Fruit fly (Drosophila melanogaster) whole organism: Measurements from ENCODE around the gene Takl1.

Source experiments
- CG8478 ChIP-seq: fragments of >200 bp; optimal IDR thresholded peaks from 2 replicates; lab custom pipeline; 2018; ENCODE audit warnings: inconsistent platforms
- Dll ChIP-seq: fragments of >200 bp; optimal IDR thresholded peaks from 2 replicates; lab custom pipeline; 2017
- EcR ChIP-seq, 2 experiments: fragments of >200 bp; optimal IDR thresholded peaks; 2 replicates each; lab custom pipeline; 2017; ENCODE audit warnings: missing biosample characterization in 2 of 2, missing genetic modification characterization in 2 of 2, missing genetic modification reagents in 2 of 2
- pan ChIP-seq: fragments of >200 bp; optimal IDR thresholded peaks from 2 replicates; lab custom pipeline; 2017
- psq ChIP-seq: fragments of >200 bp; optimal IDR thresholded peaks from 2 replicates; lab custom pipeline; 2017
- usp ChIP-seq: fragments of >200 bp; optimal IDR thresholded peaks from 2 replicates; lab custom pipeline; 2017; ENCODE audit warnings: missing biosample characterization, missing genetic modification characterization, mixed read lengths

Takl1 gene

dm6 chr3R:20764058-20764457, 8.3 kb downstream of the Takl1 start:
- TF ChIP-seq EcR (GFP tag; optimal IDR thresholded peaks at IDR 0.05; lab: Kevin White, UChicago) (no peak), pan (lab: Kevin White, UChicago) (no peak), psq (lab: Kevin White, UChicago) (no peak), Dll (lab: Kevin White, UChicago) (no peak), usp (GFP tag; lab: Kevin White, UChicago) (no peak), CG8478 (lab: Kevin White, UChicago) (no peak)

DNA sequence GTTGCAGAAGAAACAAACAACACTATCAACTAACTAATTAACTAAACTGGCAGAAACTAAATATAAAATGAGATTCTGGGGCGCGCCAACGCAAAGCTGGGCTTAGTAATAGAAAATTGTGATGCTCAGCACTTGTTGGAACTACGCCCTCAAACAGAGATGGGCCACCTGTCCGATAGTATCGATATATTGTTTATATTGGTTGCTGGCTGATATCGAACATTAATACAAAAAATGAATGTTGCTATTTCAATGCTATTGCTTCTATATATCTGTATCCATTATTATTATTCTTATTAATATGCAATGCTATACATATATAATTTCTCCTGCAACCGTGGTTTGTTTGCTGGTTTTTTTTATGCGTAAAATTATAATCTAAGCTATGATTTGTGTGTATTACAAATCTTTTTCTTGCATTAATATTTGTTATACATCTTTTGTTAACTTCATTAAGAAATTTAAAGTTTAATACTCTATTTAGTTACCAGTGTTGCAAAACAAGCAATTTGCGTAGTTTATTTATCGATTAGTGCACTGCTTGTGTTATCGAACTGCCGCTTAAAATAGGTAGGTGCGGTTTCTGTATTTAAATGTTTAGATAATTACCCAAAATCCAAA, 10.1 kb downstream of the Takl1 start, which contains the start of gene CG31195:
Gene CG31195 (minus strand): TSS at position 195 of the 621 bp plus-strand sequence.
- TF ChIP-seq psq (lab: Kevin White, UChicago) (no peak), EcR (GFP tag; optimal IDR thresholded peaks at IDR 0.05; lab: Kevin White, UChicago) (no peak), CG8478 (lab: Kevin White, UChicago) (no peak), pan (lab: Kevin White, UChicago) (no peak), Dll (lab: Kevin White, UChicago) (no peak), usp (GFP tag; lab: Kevin White, UChicago) (no peak)

DNA sequence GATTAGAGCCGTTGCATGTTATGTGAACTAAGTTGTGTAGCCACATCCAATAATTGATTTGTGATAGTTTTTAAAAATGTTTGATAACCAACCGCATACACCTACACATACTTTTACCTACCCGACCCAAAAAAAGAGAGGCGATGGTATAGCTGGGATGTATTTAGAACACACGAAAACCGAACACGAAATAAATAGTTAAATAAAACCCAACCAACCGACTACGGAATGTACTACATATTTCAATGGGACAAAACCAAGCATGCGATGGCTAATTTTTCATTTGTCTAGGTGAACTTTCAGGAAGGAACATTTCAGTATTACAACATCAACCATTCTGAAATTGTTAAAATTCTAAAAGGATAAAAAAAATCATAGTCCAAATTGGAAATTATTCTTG, 16.0 kb downstream of the Takl1 start, which contains the start of gene Syp:
Gene Syp (plus strand): TSS at position 301 of the 400 bp plus-strand sequence.
- TF ChIP-seq CG8478 (lab: Kevin White, UChicago) (no peak), EcR (GFP tag; optimal IDR thresholded peaks at IDR 0.05; lab: Kevin White, UChicago) (no peak), psq (lab: Kevin White, UChicago) (no peak), usp (GFP tag; lab: Kevin White, UChicago) (no peak), Dll (lab: Kevin White, UChicago) (no peak), pan (lab: Kevin White, UChicago) (no peak)

dm6 chr3R:20754991-20755390, 17.4 kb downstream of the Takl1 start:
- TF ChIP-seq CG8478 (lab: Kevin White, UChicago) (no peak), EcR (GFP tag; optimal IDR thresholded peaks at IDR 0.05; lab: Kevin White, UChicago) (no peak), psq (lab: Kevin White, UChicago) (no peak), Dll (lab: Kevin White, UChicago) (no peak), usp (GFP tag; lab: Kevin White, UChicago) (no peak), pan (lab: Kevin White, UChicago) (no peak)

DNA sequence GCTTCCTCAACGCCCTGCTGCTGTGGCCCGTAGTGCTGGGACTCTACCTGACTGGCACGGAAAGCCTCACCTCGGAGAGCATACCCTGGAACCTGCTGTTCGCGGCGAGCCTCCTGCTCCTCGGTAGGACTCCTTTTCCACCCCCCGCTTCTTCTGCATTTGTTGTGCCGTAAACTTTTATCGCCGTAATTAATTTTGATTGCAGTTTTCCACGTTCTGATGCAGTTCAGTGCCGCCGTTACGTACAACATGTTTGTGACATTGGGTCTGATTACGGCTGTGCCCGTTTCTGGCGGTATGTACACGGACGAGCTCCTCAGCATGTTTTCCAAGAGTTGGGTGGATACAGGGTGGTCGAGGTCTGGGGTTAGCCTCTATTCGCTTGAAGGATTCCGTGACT, 22.9 kb downstream of the Takl1 start:
- TF ChIP-seq usp (GFP tag; lab: Kevin White, UChicago) (no peak), psq (lab: Kevin White, UChicago) (no peak), EcR (GFP tag; optimal IDR thresholded peaks at IDR 0.05; lab: Kevin White, UChicago) (no peak), Dll (lab: Kevin White, UChicago) (no peak), pan (lab: Kevin White, UChicago) (no peak), CG8478 (lab: Kevin White, UChicago) (no peak)

DNA sequence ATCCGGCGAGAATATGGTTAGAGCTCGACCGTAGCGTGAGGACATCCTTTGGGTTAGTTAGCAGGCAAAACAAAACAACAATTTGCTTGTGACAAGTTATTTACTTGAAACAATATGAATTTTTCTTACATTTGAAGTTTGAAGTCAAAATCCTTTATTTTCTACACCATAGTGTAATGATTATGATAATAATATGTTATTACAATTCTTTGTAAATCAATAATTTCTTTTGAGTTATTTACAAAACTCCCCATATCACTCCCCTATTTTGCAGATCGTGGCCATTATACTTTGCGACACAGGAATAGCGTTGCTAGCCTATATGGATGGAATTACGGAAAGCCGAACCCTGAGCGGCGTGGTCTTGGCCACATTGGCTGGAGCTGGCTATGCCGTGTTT, 23.4 kb downstream of the Takl1 start, which contains the start of gene Prosalpha4T1:
Gene Prosalpha4T1 (minus strand): TSS at position 101 of the 400 bp plus-strand sequence.
- TF ChIP-seq psq (lab: Kevin White, UChicago) (no peak), Dll (lab: Kevin White, UChicago) (no peak), pan (lab: Kevin White, UChicago) (no peak), CG8478 (lab: Kevin White, UChicago) (no peak), EcR (GFP tag; optimal IDR thresholded peaks at IDR 0.05; lab: Kevin White, UChicago) (no peak), usp (GFP tag; lab: Kevin White, UChicago) (no peak)

dm6 chr3R:20745238-20745637, 27.2 kb downstream of the Takl1 start, which contains the start of gene CG31200:
Gene CG31200 (minus strand): TSS chr3R:20745338.
- no peak for TF ChIP-seq EcR (GFP tag; optimal IDR thresholded peaks at IDR 0.05; lab: Kevin White, UChicago)
- TF ChIP-seq psq (lab: Kevin White, UChicago): no peak
- no peak for TF ChIP-seq Dll (lab: Kevin White, UChicago)
- no peak for TF ChIP-seq usp (GFP tag; lab: Kevin White, UChicago)
- no peak for TF ChIP-seq pan (lab: Kevin White, UChicago)
- TF ChIP-seq CG8478 (lab: Kevin White, UChicago): no peak

DNA sequence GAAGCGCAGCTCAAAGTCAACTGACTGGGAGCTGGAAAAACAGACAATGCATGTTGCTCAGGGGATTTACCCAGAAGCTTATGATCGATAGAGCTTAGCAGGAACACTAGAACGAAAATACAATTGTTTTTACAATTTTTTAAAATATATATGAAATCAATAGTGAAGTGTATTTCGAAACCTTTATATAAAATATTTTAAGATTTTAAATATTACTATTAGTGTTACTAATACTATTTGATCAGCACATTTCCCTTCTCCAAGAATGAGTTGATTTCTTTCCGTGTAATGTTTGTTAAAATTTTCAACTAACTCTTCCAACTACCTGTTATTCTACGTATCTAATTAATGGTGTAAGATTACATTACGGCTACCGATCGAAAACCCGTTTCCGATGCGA, 28.6 kb downstream of the Takl1 start, which contains the start of gene CG31199:
Gene CG31199 (minus strand): TSS at position 101 of the 400 bp plus-strand sequence.
- TF ChIP-seq psq (lab: Kevin White, UChicago) (no peak), CG8478 (lab: Kevin White, UChicago) (no peak), Dll (lab: Kevin White, UChicago) (no peak), EcR (GFP tag; optimal IDR thresholded peaks at IDR 0.05; lab: Kevin White, UChicago) (no peak), pan (lab: Kevin White, UChicago) (no peak), usp (GFP tag; lab: Kevin White, UChicago) (no peak)

DNA sequence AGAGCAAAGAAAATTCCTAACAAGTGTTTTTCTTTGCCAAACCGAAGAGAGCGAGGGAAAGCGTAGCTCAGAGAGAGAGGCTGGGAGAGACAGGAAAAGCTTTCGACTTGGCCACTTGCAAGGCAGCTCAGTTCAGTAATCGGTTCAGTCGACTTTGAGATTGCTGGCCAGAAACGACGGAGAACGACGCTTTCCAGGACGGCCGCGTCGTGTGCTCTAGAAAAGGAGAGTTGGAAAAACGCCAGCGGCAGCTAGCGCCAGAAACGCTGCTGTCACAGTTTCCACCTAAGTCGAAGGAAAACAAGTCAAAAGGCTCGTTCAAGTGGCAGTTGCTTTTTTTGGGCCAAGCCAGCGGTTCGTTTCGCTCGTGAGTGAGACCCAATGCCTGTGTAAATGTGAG, 32.4 kb downstream of the Takl1 start, which contains the start of gene CG42322:
Gene CG42322 (plus strand): TSS at position 138 of the 400 bp plus-strand sequence.
- TF ChIP-seq CG8478 (lab: Kevin White, UChicago): no peak
- no peak for TF ChIP-seq psq (lab: Kevin White, UChicago)
- no peak for TF ChIP-seq usp (GFP tag; lab: Kevin White, UChicago)
- no peak for TF ChIP-seq Dll (lab: Kevin White, UChicago)
- no peak for TF ChIP-seq pan (lab: Kevin White, UChicago)
- no peak for TF ChIP-seq EcR (GFP tag; optimal IDR thresholded peaks at IDR 0.05; lab: Kevin White, UChicago)

DNA sequence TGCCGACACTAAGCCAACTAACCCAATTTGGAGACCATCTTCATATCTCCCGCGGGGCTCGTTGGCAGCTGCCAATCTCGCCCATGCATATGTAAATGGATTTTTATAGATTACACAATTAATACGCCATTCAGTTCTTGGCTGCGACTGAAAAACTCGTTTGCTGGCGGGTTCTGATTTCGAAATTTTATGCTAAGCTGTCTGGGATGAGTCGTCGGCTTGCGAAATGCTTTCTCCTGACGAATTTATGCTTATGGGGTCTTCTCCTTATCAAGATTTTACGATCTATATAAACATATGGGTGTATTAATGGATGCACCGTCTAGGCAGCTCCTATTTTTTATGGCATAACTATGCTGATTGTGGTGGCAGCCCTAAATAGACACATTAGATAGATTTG, 33.4 kb downstream of the Takl1 start, which contains the start of gene CG17267:
Gene CG17267 (minus strand): TSS at position 101 of the 400 bp plus-strand sequence.
- TF ChIP-seq usp (GFP tag; lab: Kevin White, UChicago): no peak
- no peak for TF ChIP-seq CG8478 (lab: Kevin White, UChicago)
- no peak for TF ChIP-seq pan (lab: Kevin White, UChicago)
- TF ChIP-seq Dll (lab: Kevin White, UChicago): no peak
- TF ChIP-seq EcR (GFP tag; optimal IDR thresholded peaks at IDR 0.05; lab: Kevin White, UChicago): no peak
- TF ChIP-seq psq (lab: Kevin White, UChicago): no peak

- TF ChIP-seq CG8478 (lab: Kevin White, UChicago): no peak
- TF ChIP-seq Dll (lab: Kevin White, UChicago): no peak
- no peak for TF ChIP-seq psq (lab: Kevin White, UChicago)
- TF ChIP-seq usp (GFP tag; lab: Kevin White, UChicago): no peak
- TF ChIP-seq pan (lab: Kevin White, UChicago): no peak
- TF ChIP-seq EcR (GFP tag; optimal IDR thresholded peaks at IDR 0.05; lab: Kevin White, UChicago): no peak
These were observed 37.0 kb downstream of the Takl1 start, which contains the start of gene Cdk2 for dm6 chr3R:20735405-20735804. Gene Cdk2 (plus strand): TSS chr3R:20735623.
